Fruit fly (Drosophila melanogaster): ENCODE measurements around the gene CG33796.

CG33796 gene

DNA sequence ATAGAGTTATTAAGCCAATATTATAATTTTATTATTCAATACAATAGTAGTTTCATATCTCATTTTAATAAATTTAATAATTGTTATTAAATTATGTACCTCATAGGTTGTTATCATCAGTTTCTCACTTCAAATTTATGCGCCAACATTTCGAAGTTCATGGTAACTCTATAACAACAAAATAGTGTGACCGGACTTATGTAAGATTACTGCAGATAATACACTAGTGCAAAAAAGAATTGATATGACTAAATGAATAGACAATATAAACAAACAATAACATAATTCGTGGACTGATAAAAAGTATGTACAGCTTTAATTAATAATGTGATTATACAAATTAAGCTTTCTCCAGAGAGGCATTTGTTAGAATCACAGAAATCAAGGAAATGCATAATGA, 48.1 kb downstream of the CG33796 start, which contains the start of gene Strump:
Gene Strump, plus strand, starts transcription at position 212 of the 400 bp plus-strand sequence.
- no peak for TF ChIP-seq kay (GFP tag; ENCODE audit: borderline replicate concordance)
- no peak for TF ChIP-seq ovo (GFP tag; optimal IDR thresholded peaks at IDR 0.05)
- TF ChIP-seq CG33017 (tag; optimal IDR thresholded peaks at IDR 0.05), result no peak
- peak; percentile 95 for TF ChIP-seq CG14711 (tag; optimal IDR thresholded peaks at IDR 0.05)
- TF ChIP-seq cnc (optimal IDR thresholded peaks at IDR 0.05), result no peak
- TF ChIP-seq CG7045 (GFP tag; optimal IDR thresholded peaks at IDR 0.05), result no peak
- TF ChIP-seq CG5204 (GFP tag; optimal IDR thresholded peaks at IDR 0.05), result no peak
- no peak for TF ChIP-seq CG12768 (GFP tag; optimal IDR thresholded peaks at IDR 0.05)
- peak; percentile 14 for TF ChIP-seq CG7101 (tag; optimal IDR thresholded peaks at IDR 0.05)
- TF ChIP-seq toe (GFP tag; optimal IDR thresholded peaks at IDR 0.05), result no peak
- TF ChIP-seq pad (GFP tag; optimal IDR thresholded peaks at IDR 0.05), result no peak
- peak; percentile 54 for TF ChIP-seq bab1 (GFP tag; optimal IDR thresholded peaks at IDR 0.05)
- TF ChIP-seq CG11617 (GFP tag; optimal IDR thresholded peaks at IDR 0.05), result no peak
